Worm (Caenorhabditis elegans) whole organism, L4 larva: ENCODE results near the gene rhi-1.

Experiments
- F10B5.3 ChIP-seq: sonication (generic microtip); optimal IDR thresholded peaks from 2 replicates; lab custom pipeline; 2016; ENCODE audit warnings: mild to moderate bottlenecking, missing genetic modification characterization, missing compliant biosample characterization
- R02D3.7 ChIP-seq: fragments of 150-350 bp; sonication (generic microtip); optimal IDR thresholded peaks from 3 replicates; lab custom pipeline; 2014; ENCODE audit warnings: missing biosample characterization, missing genetic modification characterization
- T26A8.4 ChIP-seq: fragments of 200-800 bp; sonication (Bioruptor generic); IDR thresholded peaks from 2 replicates; pipeline ENCODE4 v1.3.6; 2022; ENCODE audit warnings: missing genetic modification characterization, missing compliant biosample characterization
- Y5F2A.4 ChIP-seq: fragments of 200-800 bp; sonication (Bioruptor generic); optimal IDR thresholded peaks from 2 replicates; lab custom pipeline; 2018; ENCODE audit warnings: mild to moderate bottlenecking, missing genetic modification characterization, missing compliant biosample characterization
- ZK337.2 ChIP-seq: fragments of 200-800 bp; sonication (Bioruptor generic); IDR thresholded peaks from 2 replicates; pipeline ENCODE4 v1.3.6; 2022; ENCODE audit warnings: missing genetic modification reagents, missing genetic modification characterization, missing compliant biosample characterization
- ZK546.5 ChIP-seq, 2 experiments: sonication (generic microtip); optimal IDR thresholded peaks; 2 replicates each; lab custom pipeline; 2017; ENCODE audit warnings: missing biosample characterization in 2 of 2, missing genetic modification characterization in 2 of 2
- arid-1 ChIP-seq: fragments of 200-800 bp; sonication (Bioruptor generic); conservative IDR thresholded peaks from 2 replicates; pipeline ENCODE4 v1.3.6; 2022; ENCODE audit warnings: missing genetic modification reagents, missing genetic modification characterization, missing compliant biosample characterization
- attf-4 ChIP-seq: sonication (generic microtip); optimal IDR thresholded peaks from 3 replicates; lab custom pipeline; 2017; ENCODE audit warnings: missing biosample characterization, missing genetic modification characterization
- ceh-28 ChIP-seq: fragments of 150-350 bp; optimal IDR thresholded peaks from 2 replicates; lab custom pipeline; 2014; ENCODE audit warnings: missing biosample characterization, missing genetic modification reagents, missing genetic modification characterization
- ctbp-1 ChIP-seq: fragments of 200-800 bp; sonication (Bioruptor generic); IDR thresholded peaks from 2 replicates; pipeline ENCODE4 v1.3.6; 2022; ENCODE audit warnings: missing genetic modification reagents, missing genetic modification characterization, missing compliant biosample characterization
- daf-8 ChIP-seq: fragments of 200-800 bp; sonication (Bioruptor generic); IDR thresholded peaks from 2 replicates; pipeline ENCODE4 v1.3.6; 2022; ENCODE audit warnings: missing genetic modification characterization, missing compliant biosample characterization
- dmd-6 ChIP-seq: fragments of 200-800 bp; sonication (Bioruptor generic); IDR thresholded peaks from 2 replicates; pipeline ENCODE4 v1.3.6; 2022; ENCODE audit warnings: missing genetic modification reagents, missing genetic modification characterization, missing compliant biosample characterization
- dmd-8 ChIP-seq: fragments of 200-800 bp; sonication (Bioruptor generic); IDR thresholded peaks from 2 replicates; pipeline ENCODE4 v1.3.6; 2022; ENCODE audit warnings: missing genetic modification characterization, missing compliant biosample characterization
- duxl-1 ChIP-seq: sonication (generic microtip); optimal IDR thresholded peaks from 2 replicates; lab custom pipeline; 2016; ENCODE audit warnings: mild to moderate bottlenecking, missing genetic modification characterization, moderate library complexity, missing compliant biosample characterization; ENCODE audit not compliant: poor library complexity
- dve-1 ChIP-seq: sonication (generic microtip); optimal IDR thresholded peaks from 2 replicates; lab custom pipeline; 2017; ENCODE audit warnings: antibody characterized with exemption, mild to moderate bottlenecking, missing genetic modification characterization, missing compliant biosample characterization; ENCODE audit not compliant: insufficient read depth
- egl-27 ChIP-seq: sonication (generic microtip); optimal IDR thresholded peaks from 3 replicates; lab custom pipeline; 2017; ENCODE audit warnings: missing biosample characterization, missing genetic modification reagents, missing genetic modification characterization
- fkh-10 ChIP-seq: fragments of 150-350 bp; optimal IDR thresholded peaks from 2 replicates; lab custom pipeline; 2014; ENCODE audit warnings: missing biosample characterization, missing genetic modification reagents, missing genetic modification characterization
- gei-8 ChIP-seq: fragments of 200-800 bp; sonication (Bioruptor generic); optimal IDR thresholded peaks from 2 replicates; lab custom pipeline; 2018; ENCODE audit warnings: mild to moderate bottlenecking, missing genetic modification characterization, missing compliant biosample characterization
- hlh-11 ChIP-seq: fragments of 200-800 bp; sonication (Bioruptor generic); optimal IDR thresholded peaks from 2 replicates; lab custom pipeline; 2018; ENCODE audit warnings: mild to moderate bottlenecking, missing genetic modification characterization, missing compliant biosample characterization
- hlh-30 ChIP-seq: sonication (generic microtip); optimal IDR thresholded peaks from 2 replicates; lab custom pipeline; 2017; ENCODE audit warnings: antibody characterized with exemption, mild to moderate bottlenecking, missing genetic modification characterization, missing compliant biosample characterization; ENCODE audit not compliant: insufficient read depth
- hmg-1.1 ChIP-seq: fragments of 200-800 bp; sonication (Bioruptor generic); IDR thresholded peaks from 2 replicates; pipeline ENCODE4 v1.3.6; 2022; ENCODE audit warnings: missing genetic modification reagents, missing genetic modification characterization, missing compliant biosample characterization
- jun-1 ChIP-seq: fragments of 150-350 bp; optimal IDR thresholded peaks from 2 replicates; lab custom pipeline; 2014; ENCODE audit warnings: missing biosample characterization, missing genetic modification reagents, missing genetic modification characterization
- lin-1 ChIP-seq: fragments of 200-800 bp; sonication (Bioruptor generic); IDR thresholded peaks from 2 replicates; pipeline ENCODE4 v1.3.6; 2022; ENCODE audit warnings: missing genetic modification reagents, missing genetic modification characterization, missing compliant biosample characterization
- lin-13 ChIP-seq: fragments of 150-350 bp; optimal IDR thresholded peaks from 2 replicates; lab custom pipeline; 2014; ENCODE audit warnings: missing biosample characterization, missing genetic modification reagents, missing genetic modification characterization
- lin-15B ChIP-seq: fragments of 150-350 bp; sonication (generic microtip); optimal IDR thresholded peaks from 3 replicates; lab custom pipeline; 2014; ENCODE audit warnings: missing biosample characterization, missing genetic modification characterization
- lin-29 ChIP-seq: fragments of 200-800 bp; sonication (Bioruptor generic); IDR thresholded peaks from 2 replicates; pipeline ENCODE4 v1.3.6; 2022; ENCODE audit warnings: missing genetic modification reagents, missing genetic modification characterization, missing compliant biosample characterization
- lin-38 ChIP-seq: fragments of 200-800 bp; sonication (Bioruptor generic); IDR thresholded peaks from 2 replicates; pipeline ENCODE4 v1.3.6; 2022; ENCODE audit warnings: missing genetic modification reagents, missing genetic modification characterization, missing compliant biosample characterization
- lir-3 ChIP-seq: sonication (generic microtip); optimal IDR thresholded peaks from 2 replicates; lab custom pipeline; 2016; ENCODE audit warnings: mild to moderate bottlenecking, missing genetic modification characterization, missing compliant biosample characterization
- lsy-2 ChIP-seq, 2 experiments: fragments of 150-350 bp in 1 of 2; sonication (generic microtip) in 1 of 2; optimal IDR thresholded peaks; 2 replicates each; lab custom pipeline; 2014 to 2017; ENCODE audit warnings: missing biosample characterization in 2 of 2, missing genetic modification characterization in 2 of 2
- madf-5 ChIP-seq, 2 experiments: fragments of 200-800 bp; sonication (Bioruptor generic); IDR thresholded peaks; 2 replicates each; pipeline ENCODE4 v1.3.6; 2022; ENCODE audit warnings: missing compliant biosample characterization in 2 of 2, missing genetic modification characterization in 2 of 2
- madf-9 ChIP-seq: fragments of 200-800 bp; sonication (Bioruptor generic); conservative IDR thresholded peaks from 2 replicates; pipeline ENCODE4 v1.3.6; 2022; ENCODE audit warnings: missing genetic modification reagents, missing genetic modification characterization, missing compliant biosample characterization
- mep-1 ChIP-seq: fragments of 150-350 bp; sonication (generic microtip); optimal IDR thresholded peaks from 3 replicates; lab custom pipeline; 2014; ENCODE audit warnings: missing biosample characterization, missing genetic modification characterization
- mes-2 ChIP-seq: sonication (generic microtip); optimal IDR thresholded peaks from 2 replicates; lab custom pipeline; 2016; ENCODE audit warnings: missing genotype, mild to moderate bottlenecking, missing genetic modification characterization, missing compliant biosample characterization; ENCODE audit not compliant: poor library complexity, severe bottlenecking
- mxl-2 ChIP-seq: fragments of 200-800 bp; sonication (Bioruptor generic); conservative IDR thresholded peaks from 2 replicates; pipeline ENCODE4 v1.3.6; 2022; ENCODE audit warnings: missing genetic modification reagents, missing genetic modification characterization, missing compliant biosample characterization
- nhr-111 ChIP-seq: fragments of 200-800 bp; sonication (Bioruptor generic); optimal IDR thresholded peaks from 2 replicates; lab custom pipeline; 2018; ENCODE audit warnings: mild to moderate bottlenecking, missing genetic modification characterization, missing compliant biosample characterization
- nhr-237 ChIP-seq: sonication (generic microtip); optimal IDR thresholded peaks from 2 replicates; lab custom pipeline; 2017; ENCODE audit warnings: missing biosample characterization, missing genetic modification characterization
- nhr-77 ChIP-seq: fragments of 150-350 bp; optimal IDR thresholded peaks from 2 replicates; lab custom pipeline; 2014; ENCODE audit warnings: missing biosample characterization, missing genetic modification characterization
- pha-4 ChIP-seq, 2 experiments: fragments of 150-350 bp in 1 of 2; fragments of 200-800 bp in 1 of 2; sonication (Bioruptor generic) in 1 of 2; IDR thresholded peaks in 1 of 2; optimal IDR thresholded peaks in 1 of 2; 2 replicates each; pipeline versions ENCODE4 v1.3.6 to Lab custom; 2014 to 2022; ENCODE audit warnings: missing genetic modification characterization in 2 of 2, missing genetic modification reagents in 2 of 2, missing biosample characterization in 1 of 2, missing compliant biosample characterization in 1 of 2
- rbr-2 ChIP-seq: sonication (generic microtip); optimal IDR thresholded peaks from 2 replicates; lab custom pipeline; 2016; ENCODE audit warnings: missing genotype, missing genetic modification characterization, missing compliant biosample characterization
- sdz-12 ChIP-seq: fragments of 200-800 bp; sonication (Bioruptor generic); optimal IDR thresholded peaks from 2 replicates; lab custom pipeline; 2018; ENCODE audit warnings: mild to moderate bottlenecking, missing genetic modification characterization, missing compliant biosample characterization
- set-16 ChIP-seq: fragments of 200-800 bp; sonication (Bioruptor generic); IDR thresholded peaks from 2 replicates; pipeline ENCODE4 v1.3.6; 2022; ENCODE audit warnings: missing genetic modification reagents, missing genetic modification characterization, missing compliant biosample characterization
- skn-1 ChIP-seq: fragments of 150-350 bp; optimal IDR thresholded peaks from 2 replicates; lab custom pipeline; 2014; ENCODE audit warnings: missing biosample characterization, missing genetic modification characterization
- snpc-1.2 ChIP-seq: fragments of 200-800 bp; sonication (Bioruptor generic); IDR thresholded peaks from 2 replicates; pipeline ENCODE4 v1.3.6; 2022; ENCODE audit warnings: missing genetic modification reagents, missing genetic modification characterization, missing compliant biosample characterization
- snpc-4 ChIP-seq: fragments of 150-350 bp; optimal IDR thresholded peaks from 2 replicates; lab custom pipeline; 2014; ENCODE audit warnings: missing biosample characterization, missing genetic modification characterization
- tag-97 ChIP-seq: fragments of 200-800 bp; sonication (Bioruptor generic); IDR thresholded peaks from 2 replicates; pipeline ENCODE4 v1.3.6; 2022; ENCODE audit warnings: missing genetic modification characterization, missing compliant biosample characterization
- unc-130 ChIP-seq: sonication (generic microtip); optimal IDR thresholded peaks from 2 replicates; lab custom pipeline; 2016; ENCODE audit warnings: missing genetic modification reagents, missing genetic modification characterization, missing compliant biosample characterization
- unc-62 ChIP-seq, 3 experiments: fragments of 150-350 bp in 1 of 3; sonication (generic microtip); optimal IDR thresholded peaks in 2 of 3; peaks in 1 of 3; 1 replicate in 1 of 3; 2 replicates in 2 of 3; lab custom pipeline; 2014 to 2017; ENCODE audit warnings: missing biosample characterization in 3 of 3, missing genetic modification characterization in 3 of 3, missing genetic modification reagents in 3 of 3, missing genotype in 1 of 3
- zag-1 ChIP-seq: fragments of 150-350 bp; optimal IDR thresholded peaks from 2 replicates; lab custom pipeline; 2014; ENCODE audit warnings: missing biosample characterization, missing genetic modification characterization
- zfp-3 ChIP-seq: fragments of 200-800 bp; sonication (Bioruptor generic); conservative IDR thresholded peaks from 2 replicates; pipeline ENCODE4 v1.3.6; 2022; ENCODE audit warnings: missing genetic modification reagents, missing genetic modification characterization, missing compliant biosample characterization
- zip-2 ChIP-seq: fragments of 150-350 bp; optimal IDR thresholded peaks from 2 replicates; lab custom pipeline; 2014; ENCODE audit warnings: missing biosample characterization, missing genetic modification characterization
- ztf-11 ChIP-seq: fragments of 150-350 bp; optimal IDR thresholded peaks from 2 replicates; lab custom pipeline; 2014; ENCODE audit warnings: missing biosample characterization, missing genetic modification characterization

rhi-1 gene

ce11 chrX:4498078-4498477, 10.2 kb upstream of the rhi-1 start (continued):
- TF ChIP-seq lin-38 (GFP tag; lab: Robert Waterston, UW) (no peak), rbr-2 (tag; lab: Kevin White, UChicago) (no peak), arid-1 (GFP tag; lab: Robert Waterston, UW) (no peak), hlh-11 (tag; lab: Kevin White, UChicago) (peak; percentile 68), duxl-1 (no peak), attf-4 (no peak), sdz-12 (GFP tag; lab: Kevin White, UChicago) (no peak), ZK546.5 (tag; optimal IDR thresholded peaks at IDR 0.05; lab: Kevin White, UChicago) (no peak), nhr-77 (tag; lab: Kevin White, UChicago) (peak; percentile 70), dmd-6 (GFP tag; lab: Robert Waterston, UW) (peak; percentile 45), madf-9 (no peak), snpc-4 (tag; lab: Kevin White, UChicago) (no peak), daf-8 (GFP tag; lab: Robert Waterston, UW) (no peak), lin-13 (GFP tag; lab: Kevin White, UChicago) (no peak), nhr-237 (no peak), hmg-1.1 (GFP tag; lab: Robert Waterston, UW) (no peak), snpc-1.2 (GFP tag; lab: Robert Waterston, UW) (no peak), lin-1 (0 out of 2 replicates have a peak, but pooled peaks have one; percentile 21), T26A8.4 (GFP tag; lab: Robert Waterston, UW) (no peak), R02D3.7 (tag; lab: Kevin White, UChicago) (no peak), lin-29 (no peak), unc-130 (GFP tag; lab: Kevin White, UChicago) (no peak), tag-97 (GFP tag; lab: Robert Waterston, UW) (no peak), mxl-2 (GFP tag; lab: Robert Waterston, UW) (no peak), dve-1 (tag; lab: Kevin White, UChicago) (peak; percentile 48), zag-1 (tag; lab: Kevin White, UChicago) (no peak), mep-1 (peak; percentile 45), fkh-10 (GFP tag; lab: Kevin White, UChicago) (no peak), egl-27 (no peak), F10B5.3 (tag; lab: Kevin White, UChicago) (no peak), ctbp-1 (GFP tag; lab: Robert Waterston, UW) (no peak), jun-1 (tag; lab: Kevin White, UChicago) (no peak), zfp-3 (GFP tag; lab: Robert Waterston, UW) (no peak), lir-3 (tag; lab: Kevin White, UChicago) (no peak), ztf-11 (tag; lab: Kevin White, UChicago) (no peak), zip-2 (tag; lab: Kevin White, UChicago) (no peak), dmd-8 (GFP tag; lab: Robert Waterston, UW) (no peak), hlh-30 (tag; lab: Kevin White, UChicago) (peak; percentile 69), ZK337.2 (GFP tag; lab: Robert Waterston, UW) (no peak), madf-5 (GFP tag; IDR thresholded peaks at IDR 0.05; lab: Robert Waterston, UW) (no peak), pha-4 (GFP tag; IDR thresholded peaks at IDR 0.05; lab: Robert Waterston, UW) (no peak), pha-4 (tag; optimal IDR thresholded peaks at IDR 0.05; lab: Kevin White, UChicago) (no peak), mes-2 (peak; percentile 23), Y5F2A.4 (GFP tag; lab: Kevin White, UChicago) (no peak), set-16 (GFP tag; lab: Robert Waterston, UW) (no peak), lsy-2 (tag; optimal IDR thresholded peaks at IDR 0.05; lab: Kevin White, UChicago) (no peak), skn-1 (tag; lab: Kevin White, UChicago) (no peak), unc-62 (GFP tag; optimal IDR thresholded peaks at IDR 0.05 in 1 of 2; lab: Kevin White, UChicago) (no peak), unc-62 (tag; optimal IDR thresholded peaks at IDR 0.05; lab: Kevin White, UChicago) (no peak), lin-15B (tag; lab: Kevin White, UChicago) (no peak), nhr-111 (GFP tag; lab: Kevin White, UChicago) (no peak), ceh-28 (tag; lab: Kevin White, UChicago) (no peak), gei-8 (no peak)
